Fruit fly (Drosophila melanogaster): ENCODE data around the gene CG13083.

DNA sequence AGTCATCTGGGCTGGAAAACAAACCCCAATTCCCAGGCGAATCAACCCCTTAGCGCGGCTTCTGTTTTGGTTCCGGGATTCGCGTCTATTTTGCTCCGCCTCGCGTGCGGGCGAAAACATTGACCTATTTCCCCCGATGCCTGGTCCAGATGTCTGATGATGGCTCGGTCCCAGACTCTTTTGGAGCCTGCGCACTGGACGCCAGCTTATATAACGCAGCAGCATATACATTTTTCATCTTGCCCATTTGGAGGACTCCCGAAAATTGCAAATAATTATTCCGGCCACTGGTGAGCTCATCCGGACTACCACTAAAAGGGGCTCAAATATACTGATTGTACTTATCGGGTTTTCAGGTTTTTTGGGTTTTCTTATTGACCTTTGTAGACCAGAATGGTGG, 28.8 kb downstream of the CG13083 start:
- TF ChIP-seq CG2120 (GFP tag; optimal IDR thresholded peaks at IDR 0.05): no peak
- no peak for TF ChIP-seq CG7786 (GFP tag; optimal IDR thresholded peaks at IDR 0.05)
- no peak for TF ChIP-seq Oaz (GFP tag; IDR thresholded peaks at IDR 0.05)
- TF ChIP-seq CG13287 (GFP tag; IDR thresholded peaks at IDR 0.05; ENCODE audit: partially characterized antibody): no peak
- TF ChIP-seq CG9727 (GFP tag; optimal IDR thresholded peaks at IDR 0.05): no peak
- TF ChIP-seq CG17359 (tag; optimal IDR thresholded peaks at IDR 0.05): no peak
- no peak for TF ChIP-seq Atf-2 (GFP tag; optimal IDR thresholded peaks at IDR 0.05)
- TF ChIP-seq gsb (GFP tag; IDR thresholded peaks at IDR 0.05): no peak
- no peak for TF ChIP-seq CG15073 (GFP tag; optimal IDR thresholded peaks at IDR 0.05)
- TF ChIP-seq CG4820 (GFP tag; optimal IDR thresholded peaks at IDR 0.05): no peak
- TF ChIP-seq bsh (GFP tag; optimal IDR thresholded peaks at IDR 0.05): no peak

Measured in whole organism, embryonic.